Worm (Caenorhabditis elegans) whole organism, L1 larva: ENCODE measurements around the gene ric-8.
A peak's percentile ranks its signal among the peaks of the same experiment; 100 is the strongest.

ENCODE experiments used
- C16A3.4 ChIP-seq: fragments of 150-350 bp; optimal IDR thresholded peaks from 2 replicates; lab custom pipeline; 2014; ENCODE audit warnings: missing biosample characterization, missing genetic modification characterization
- F16B12.6 ChIP-seq: fragments of 150-350 bp; optimal IDR thresholded peaks from 2 replicates; lab custom pipeline; 2014; ENCODE audit warnings: missing biosample characterization, missing genetic modification characterization
- alr-1 ChIP-seq: fragments of 200-800 bp; sonication (Bioruptor generic); optimal IDR thresholded peaks from 2 replicates; lab custom pipeline; 2018; ENCODE audit warnings: borderline replicate concordance, mild to moderate bottlenecking, missing genetic modification characterization, missing compliant biosample characterization
- aly-2 ChIP-seq: fragments of 150-350 bp; optimal IDR thresholded peaks from 2 replicates; lab custom pipeline; 2014; ENCODE audit warnings: missing biosample characterization, missing genetic modification characterization
- ama-1 ChIP-seq: fragments of 150-350 bp; optimal IDR thresholded peaks from 2 replicates; lab custom pipeline; 2014
- ceh-63 ChIP-seq: fragments of 200-800 bp; sonication (Bioruptor generic); optimal IDR thresholded peaks from 2 replicates; lab custom pipeline; 2018; ENCODE audit warnings: mild to moderate bottlenecking, missing genetic modification characterization, missing compliant biosample characterization
- ceh-88 ChIP-seq: fragments of 200-800 bp; sonication (Bioruptor generic); IDR thresholded peaks from 2 replicates; pipeline ENCODE4 v1.3.6; 2022; ENCODE audit warnings: missing genetic modification characterization, missing compliant biosample characterization
- dpl-1 ChIP-seq, 3 experiments: fragments of 150-350 bp in 2 of 3; sonication (generic microtip) in 1 of 3; optimal IDR thresholded peaks; 2 replicates each; lab custom pipeline; 2014 to 2017; ENCODE audit warnings: missing biosample characterization in 3 of 3, missing genetic modification characterization in 3 of 3, missing genetic modification reagents in 3 of 3
- efl-1 ChIP-seq, 4 experiments: fragments of 150-350 bp; optimal IDR thresholded peaks in 3 of 4; peaks in 1 of 4; 1 replicate in 1 of 4; 2 replicates in 3 of 4; lab custom pipeline; 2014; ENCODE audit warnings: missing biosample characterization in 2 of 4, missing genetic modification characterization in 2 of 4, missing genetic modification reagents in 2 of 4
- efl-3 ChIP-seq: fragments of 200-800 bp; sonication (Bioruptor generic); optimal IDR thresholded peaks from 2 replicates; lab custom pipeline; 2018; ENCODE audit warnings: mild to moderate bottlenecking, missing genetic modification characterization, missing compliant biosample characterization
- elt-3 ChIP-seq, 6 experiments: fragments of 150-350 bp in 1 of 6; sonication (generic microtip); optimal IDR thresholded peaks; 2 replicates each; lab custom pipeline; 2017 to 2018; ENCODE audit warnings: missing biosample characterization in 6 of 6, missing genetic modification characterization in 6 of 6, inconsistent platforms in 1 of 6
- fkh-10 ChIP-seq: sonication (generic microtip); optimal IDR thresholded peaks from 2 replicates; lab custom pipeline; 2017; ENCODE audit warnings: missing biosample characterization, missing genetic modification reagents, missing genetic modification characterization
- fkh-4 ChIP-seq: sonication (generic microtip); optimal IDR thresholded peaks from 2 replicates; lab custom pipeline; 2016; ENCODE audit warnings: missing compliant biosample characterization, missing genetic modification characterization, borderline replicate concordance
- fkh-8 ChIP-seq: sonication (generic microtip); optimal IDR thresholded peaks from 2 replicates; lab custom pipeline; 2016; ENCODE audit warnings: mild to moderate bottlenecking, missing genetic modification characterization, missing compliant biosample characterization
- fos-1 ChIP-seq: fragments of 150-350 bp; optimal IDR thresholded peaks from 2 replicates; lab custom pipeline; 2014; ENCODE audit warnings: missing biosample characterization, missing genetic modification characterization
- hlh-17 ChIP-seq: fragments of 200-800 bp; sonication (Bioruptor generic); optimal IDR thresholded peaks from 2 replicates; lab custom pipeline; 2018; ENCODE audit warnings: missing genetic modification characterization, mild to moderate bottlenecking, missing compliant biosample characterization, moderate library complexity, borderline replicate concordance
- lin-13 ChIP-seq: fragments of 150-350 bp; optimal IDR thresholded peaks from 2 replicates; lab custom pipeline; 2014; ENCODE audit warnings: missing biosample characterization, missing genetic modification reagents, missing genetic modification characterization
- lin-14 ChIP-seq: fragments of 200-800 bp; sonication (Bioruptor generic); optimal IDR thresholded peaks from 2 replicates; lab custom pipeline; 2018; ENCODE audit warnings: mild to moderate bottlenecking, missing genetic modification characterization, moderate library complexity, missing compliant biosample characterization
- lin-35 ChIP-seq, 2 experiments: fragments of 150-350 bp; optimal IDR thresholded peaks; 2 replicates each; lab custom pipeline; 2014; ENCODE audit warnings: missing biosample characterization in 2 of 2, missing genetic modification characterization in 2 of 2, missing genetic modification reagents in 2 of 2
- lsy-2 ChIP-seq, 2 experiments: fragments of 150-350 bp; optimal IDR thresholded peaks; 2 replicates each; lab custom pipeline; 2014; ENCODE audit warnings: missing biosample characterization in 2 of 2, missing genetic modification characterization in 2 of 2
- mef-2 ChIP-seq: fragments of 150-350 bp; optimal IDR thresholded peaks from 2 replicates; lab custom pipeline; 2014; ENCODE audit warnings: missing biosample characterization, missing genetic modification characterization
- nhr-12 ChIP-seq: sonication (generic microtip); optimal IDR thresholded peaks from 2 replicates; lab custom pipeline; 2017; ENCODE audit warnings: missing biosample characterization, missing genetic modification characterization
- nhr-237 ChIP-seq: fragments of 150-350 bp; optimal IDR thresholded peaks from 2 replicates; lab custom pipeline; 2014; ENCODE audit warnings: missing biosample characterization, missing genetic modification characterization
- nhr-28 ChIP-seq: fragments of 150-350 bp; optimal IDR thresholded peaks from 2 replicates; lab custom pipeline; 2014; ENCODE audit warnings: missing biosample characterization, missing genetic modification characterization
- nhr-47 ChIP-seq: sonication (generic microtip); optimal IDR thresholded peaks from 2 replicates; lab custom pipeline; 2016; ENCODE audit warnings: mild to moderate bottlenecking, missing genetic modification characterization, moderate library complexity, missing compliant biosample characterization
- nhr-71 ChIP-seq: sonication (generic microtip); optimal IDR thresholded peaks from 2 replicates; lab custom pipeline; 2016; ENCODE audit warnings: mild to moderate bottlenecking, missing genetic modification characterization, moderate library complexity, missing compliant biosample characterization
- nhr-76 ChIP-seq: sonication (generic microtip); optimal IDR thresholded peaks from 2 replicates; lab custom pipeline; 2017; ENCODE audit warnings: missing biosample characterization, missing genetic modification characterization
- nhr-84 ChIP-seq: sonication (generic microtip); optimal IDR thresholded peaks from 2 replicates; lab custom pipeline; 2017; ENCODE audit warnings: missing biosample characterization, missing genetic modification characterization
- nhr-85 ChIP-seq: sonication (generic microtip); peaks from one replicate; lab custom pipeline; 2016; ENCODE audit warnings: missing genetic modification characterization, inconsistent platforms, missing compliant biosample characterization
- pax-3 ChIP-seq: fragments of 200-800 bp; sonication (Bioruptor generic); optimal IDR thresholded peaks from 2 replicates; lab custom pipeline; 2018; ENCODE audit warnings: mild to moderate bottlenecking, missing genetic modification characterization, moderate library complexity, missing compliant biosample characterization
- rnt-1 ChIP-seq: sonication (generic microtip); optimal IDR thresholded peaks from 2 replicates; lab custom pipeline; 2016; ENCODE audit warnings: mild to moderate bottlenecking, missing genetic modification characterization, moderate library complexity, missing compliant biosample characterization
- snpc-4 ChIP-seq: fragments of 150-350 bp; optimal IDR thresholded peaks from 2 replicates; lab custom pipeline; 2014; ENCODE audit warnings: missing biosample characterization, missing genetic modification characterization
- snu-23 ChIP-seq: sonication (generic microtip); optimal IDR thresholded peaks from 2 replicates; lab custom pipeline; 2016; ENCODE audit warnings: missing genetic modification characterization, missing compliant biosample characterization
- sox-4 ChIP-seq: sonication (generic microtip); optimal IDR thresholded peaks from 2 replicates; lab custom pipeline; 2016; ENCODE audit warnings: missing genetic modification characterization, missing compliant biosample characterization
- tbx-2 ChIP-seq: sonication (generic microtip); optimal IDR thresholded peaks from 2 replicates; lab custom pipeline; 2016; ENCODE audit warnings: missing genetic modification characterization, missing compliant biosample characterization
- tlp-1 ChIP-seq: fragments of 150-350 bp; optimal IDR thresholded peaks from 2 replicates; lab custom pipeline; 2014; ENCODE audit warnings: missing biosample characterization, missing genetic modification characterization
- vab-15 ChIP-seq: sonication (generic microtip); optimal IDR thresholded peaks from 2 replicates; lab custom pipeline; 2017; ENCODE audit warnings: missing genotype, mild to moderate bottlenecking, missing genetic modification characterization, missing compliant biosample characterization
- zag-1 ChIP-seq: fragments of 150-350 bp; optimal IDR thresholded peaks from 2 replicates; lab custom pipeline; 2014; ENCODE audit warnings: missing biosample characterization, missing genetic modification characterization
- zip-4 ChIP-seq: fragments of 200-800 bp; sonication (Bioruptor generic); optimal IDR thresholded peaks from 2 replicates; lab custom pipeline; 2018; ENCODE audit warnings: mild to moderate bottlenecking, missing genetic modification characterization, moderate library complexity, missing compliant biosample characterization
- ztf-11 ChIP-seq, 2 experiments: sonication (generic microtip); optimal IDR thresholded peaks; 2 replicates each; lab custom pipeline; 2016 to 2017; ENCODE audit warnings: missing genetic modification characterization in 2 of 2, missing biosample characterization in 1 of 2, missing compliant biosample characterization in 1 of 2

The ric-8 gene

ce11 chrIV:2654965-2655364, 12.2 kb downstream of the ric-8 start:
- TF ChIP-seq ama-1 (lab: Kevin White, UChicago), result no peak
- peak; percentile 17 for TF ChIP-seq snpc-4 (tag; lab: Kevin White, UChicago)
- TF ChIP-seq sox-4 (tag; lab: Kevin White, UChicago), result no peak
- no peak for TF ChIP-seq nhr-76
- TF ChIP-seq aly-2 (tag; lab: Kevin White, UChicago), result no peak
- no peak for TF ChIP-seq nhr-85 (tag; lab: Kevin White, UChicago)

- TF ChIP-seq ceh-63 (GFP tag; lab: Kevin White, UChicago) (peak; percentile 74), nhr-71 (tag; lab: Kevin White, UChicago) (peak; percentile 6), tlp-1 (tag; lab: Kevin White, UChicago) (no peak), lin-14 (GFP tag; lab: Kevin White, UChicago) (peak; percentile 75), dpl-1 (GFP tag; optimal IDR thresholded peaks at IDR 0.05; lab: Kevin White, UChicago) (peak in 1 of 3 experiments; percentile 22)
Observed at ce11 chrIV:2656400-2657139, 13.8 kb downstream of the ric-8 start.

DNA sequence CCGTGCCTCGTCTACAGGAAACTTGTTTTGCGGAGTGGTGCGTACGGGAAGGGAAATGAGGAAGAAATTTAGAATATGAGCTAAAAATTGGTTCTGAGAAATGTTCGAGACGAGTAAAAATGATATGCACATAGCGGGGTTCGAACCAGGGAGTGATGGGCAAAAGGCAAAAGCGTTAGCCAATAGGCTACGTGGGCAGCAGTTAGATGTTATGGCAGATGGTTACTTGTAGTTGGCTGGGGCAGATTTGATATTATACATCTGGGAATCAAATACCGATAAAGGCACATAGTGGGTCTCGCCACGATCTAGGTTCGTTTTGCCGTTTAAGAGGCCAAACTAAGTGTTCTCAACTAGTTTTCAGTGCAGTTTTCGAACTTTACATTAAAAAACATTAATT, 14.5 kb downstream of the ric-8 start:
- no peak for TF ChIP-seq nhr-47
- TF ChIP-seq dpl-1 (GFP tag; optimal IDR thresholded peaks at IDR 0.05; lab: Kevin White, UChicago), result no peak
- TF ChIP-seq nhr-12 (tag; lab: Kevin White, UChicago), result no peak
- TF ChIP-seq mef-2 (tag; lab: Kevin White, UChicago), result no peak
- peak; percentile 12 for TF ChIP-seq rnt-1 (tag; lab: Kevin White, UChicago)
- TF ChIP-seq zag-1, result no peak
- TF ChIP-seq ceh-88 (GFP tag; lab: Robert Waterston, UW), result no peak
- no peak for TF ChIP-seq lin-13 (GFP tag; lab: Kevin White, UChicago)
- TF ChIP-seq nhr-84 (tag; lab: Kevin White, UChicago), result no peak
- TF ChIP-seq snu-23 (GFP tag; lab: Kevin White, UChicago), result peak; percentile 11
- peak in 1 of 2 experiments; percentile 15 for TF ChIP-seq efl-1 (optimal IDR thresholded peaks at IDR 0.05; lab: Kevin White, UChicago)
- no peak for TF ChIP-seq efl-1 (GFP tag; optimal IDR thresholded peaks at IDR 0.05 in 1 of 2; lab: Kevin White, UChicago)
- TF ChIP-seq elt-3 (tag; optimal IDR thresholded peaks at IDR 0.05; lab: Kevin White, UChicago), result no peak
- no peak for TF ChIP-seq zip-4 (GFP tag; lab: Kevin White, UChicago)
- TF ChIP-seq fkh-4 (tag; lab: Kevin White, UChicago), result no peak
- TF ChIP-seq ztf-11 (tag; optimal IDR thresholded peaks at IDR 0.05; lab: Kevin White, UChicago), result no peak
- TF ChIP-seq tbx-2 (tag; lab: Kevin White, UChicago), result no peak
- no peak for TF ChIP-seq efl-3

DNA sequence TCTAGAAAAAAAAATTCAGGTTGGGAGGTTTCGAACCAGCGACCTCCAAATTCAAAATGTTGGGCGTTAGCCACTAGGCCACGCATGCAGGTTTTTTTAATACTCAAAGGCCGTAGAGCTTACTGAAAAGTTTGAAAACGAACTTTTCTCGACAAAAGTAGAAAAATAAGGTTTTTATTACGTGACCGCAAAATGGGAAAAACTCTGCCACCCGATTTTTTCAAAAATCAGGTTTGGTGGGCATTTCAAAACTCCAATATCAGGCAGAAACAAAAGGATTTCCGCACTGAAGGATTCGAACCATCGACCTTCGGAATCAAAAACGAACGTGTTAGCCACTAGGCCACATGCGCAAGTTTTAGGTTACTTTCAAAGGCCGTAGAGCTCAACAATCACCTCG, 16.0 kb downstream of the ric-8 start:
- TF ChIP-seq hlh-17 (GFP tag; lab: Kevin White, UChicago), result no peak
- TF ChIP-seq zag-1, result no peak
- no peak for TF ChIP-seq vab-15 (tag; lab: Kevin White, UChicago)
- TF ChIP-seq tlp-1 (tag; lab: Kevin White, UChicago), result no peak
- TF ChIP-seq efl-1 (optimal IDR thresholded peaks at IDR 0.05; lab: Kevin White, UChicago), result no peak
- TF ChIP-seq efl-1 (GFP tag; optimal IDR thresholded peaks at IDR 0.05 in 1 of 2; lab: Kevin White, UChicago), result no peak
- no peak for TF ChIP-seq nhr-28 (tag; lab: Kevin White, UChicago)
- TF ChIP-seq nhr-237, result no peak
- TF ChIP-seq fos-1, result no peak
- TF ChIP-seq lsy-2 (tag; optimal IDR thresholded peaks at IDR 0.05; lab: Kevin White, UChicago), result no peak
- TF ChIP-seq zip-4 (GFP tag; lab: Kevin White, UChicago), result no peak
- TF ChIP-seq tbx-2 (tag; lab: Kevin White, UChicago), result no peak
- no peak for TF ChIP-seq C16A3.4 (tag; lab: Kevin White, UChicago)
- no peak for TF ChIP-seq elt-3 (tag; optimal IDR thresholded peaks at IDR 0.05; lab: Kevin White, UChicago)
- TF ChIP-seq fkh-10 (GFP tag; lab: Kevin White, UChicago), result no peak
- no peak for TF ChIP-seq snpc-4 (tag; lab: Kevin White, UChicago)
- no peak for TF ChIP-seq fkh-8 (tag; lab: Kevin White, UChicago)
- TF ChIP-seq lin-35 (GFP tag; optimal IDR thresholded peaks at IDR 0.05; lab: Kevin White, UChicago), result no peak
- no peak for TF ChIP-seq alr-1 (tag; lab: Kevin White, UChicago)
- TF ChIP-seq pax-3, result no peak
- no peak for TF ChIP-seq F16B12.6
- TF ChIP-seq, all 84 proteins: peak for 0
